Worm (Caenorhabditis elegans): ENCODE results near the gene tgt-2.

Gene tgt-2

ce11 chrV:19026163-19026562 lies 28.0 kb downstream of the tgt-2 start, which contains the start of gene Y39B6A.25:
Gene Y39B6A.25 (plus strand): TSS chrV:19026463.
- TF ChIP-seq C16A3.4 (tag; optimal IDR thresholded peaks at IDR 0.05) (no peak), efl-1 (optimal IDR thresholded peaks at IDR 0.05) (no peak), efl-1 (GFP tag; optimal IDR thresholded peaks at IDR 0.05 in 1 of 2) (peak in 1 of 2 experiments; percentile 78), fos-1 (tag; optimal IDR thresholded peaks at IDR 0.05) (no peak)

- TF ChIP-seq snu-23 (GFP tag; optimal IDR thresholded peaks at IDR 0.05), result no peak
- no peak for TF ChIP-seq C04F5.9 (tag; optimal IDR thresholded peaks at IDR 0.05)
- no peak for TF ChIP-seq nhr-84 (tag; optimal IDR thresholded peaks at IDR 0.05)
- TF ChIP-seq tbx-2 (tag; optimal IDR thresholded peaks at IDR 0.05), result no peak
- no peak for TF ChIP-seq pax-3 (tag; optimal IDR thresholded peaks at IDR 0.05)
Measured at ce11 chrV:19027338-19027737, 29.2 kb downstream of the tgt-2 start.

- TF ChIP-seq dsc-1 (tag; optimal IDR thresholded peaks at IDR 0.05) (no peak), F16B12.6 (tag; optimal IDR thresholded peaks at IDR 0.05) (no peak), lin-39 (tag; optimal IDR thresholded peaks at IDR 0.05) (no peak), xbp-1 (tag; optimal IDR thresholded peaks at IDR 0.05) (no peak), nhr-85 (tag) (no peak), mep-1 (tag; optimal IDR thresholded peaks at IDR 0.05) (no peak), lin-14 (GFP tag; optimal IDR thresholded peaks at IDR 0.05) (no peak), aly-2 (tag; optimal IDR thresholded peaks at IDR 0.05) (no peak), egl-27 (tag; optimal IDR thresholded peaks at IDR 0.05) (no peak), unc-62 (GFP tag; optimal IDR thresholded peaks at IDR 0.05) (no peak), ceh-88 (GFP tag; IDR thresholded peaks at IDR 0.05) (no peak)
Measured at ce11 chrV:19031456-19031855, 33.3 kb downstream of the tgt-2 start, which contains the start of gene Y39B6A.27. Gene Y39B6A.27 (plus strand): TSS chrV:19031756.

ce11 chrV:19036061-19036460 lies 37.9 kb downstream of the tgt-2 start:
- TF ChIP-seq zag-1 (tag; optimal IDR thresholded peaks at IDR 0.05) (no peak), unc-86 (tag; optimal IDR thresholded peaks at IDR 0.05) (no peak), elt-2 (tag; optimal IDR thresholded peaks at IDR 0.05) (no peak), F16B12.6 (tag; optimal IDR thresholded peaks at IDR 0.05) (no peak), ztf-11 (tag; optimal IDR thresholded peaks at IDR 0.05) (no peak), lin-35 (GFP tag; optimal IDR thresholded peaks at IDR 0.05) (no peak), ztf-4 (tag; optimal IDR thresholded peaks at IDR 0.05) (no peak), snpc-4 (tag; optimal IDR thresholded peaks at IDR 0.05) (no peak), nhr-77 (tag; optimal IDR thresholded peaks at IDR 0.05) (no peak), elt-3 (tag; optimal IDR thresholded peaks at IDR 0.05) (no peak), Y116A8C.19 (tag; optimal IDR thresholded peaks at IDR 0.05; ENCODE audit: borderline replicate concordance) (no peak), aha-1 (tag; optimal IDR thresholded peaks at IDR 0.05) (no peak), fkh-4 (tag; optimal IDR thresholded peaks at IDR 0.05; ENCODE audit: borderline replicate concordance) (no peak), C34B4.2 (tag; optimal IDR thresholded peaks at IDR 0.05) (no peak), nhr-76 (tag; optimal IDR thresholded peaks at IDR 0.05) (no peak), nhr-19 (GFP tag; conservative IDR thresholded peaks at IDR 0.05) (no peak), pqm-1 (tag; optimal IDR thresholded peaks at IDR 0.05) (no peak), lin-14 (GFP tag; optimal IDR thresholded peaks at IDR 0.05) (no peak), dsc-1 (tag; optimal IDR thresholded peaks at IDR 0.05) (no peak)

ce11 chrV:19037222-19037621 lies 39.1 kb downstream of the tgt-2 start, which contains the start of gene asp-17:
Gene asp-17 (minus strand): TSS chrV:19037322.
- peak; percentile 17 for TF ChIP-seq nhr-85 (tag)
- TF ChIP-seq elt-3 (tag; optimal IDR thresholded peaks at IDR 0.05), result no peak
- TF ChIP-seq mab-9 (GFP tag; IDR thresholded peaks at IDR 0.05), result no peak
- TF ChIP-seq lsy-2 (tag; optimal IDR thresholded peaks at IDR 0.05), result no peak
- no peak for TF ChIP-seq pag-3 (tag; optimal IDR thresholded peaks at IDR 0.05; ENCODE audit: borderline replicate concordance, insufficient read depth)
- no peak for TF ChIP-seq lin-35 (GFP tag; optimal IDR thresholded peaks at IDR 0.05)
